Worm (Caenorhabditis elegans) whole organism, L4 larva: Measurements from ENCODE around the gene sri-24.
"Not testable (repeated sequence)": the region's sequence is repeated elsewhere in the genome, so short reads cannot be mapped to it uniquely, and the experiment has no call there.

Experiments
- R02D3.7 ChIP-seq: fragments of 150-350 bp; sonication (generic microtip); optimal IDR thresholded peaks from 3 replicates; lab custom pipeline; 2014; ENCODE audit warnings: missing biosample characterization, missing genetic modification characterization
- arid-1 ChIP-seq: fragments of 200-800 bp; sonication (Bioruptor generic); conservative IDR thresholded peaks from 2 replicates; pipeline ENCODE4 v1.3.6; 2022; ENCODE audit warnings: missing genetic modification reagents, missing genetic modification characterization, missing compliant biosample characterization
- dve-1 ChIP-seq: sonication (generic microtip); optimal IDR thresholded peaks from 2 replicates; lab custom pipeline; 2017; ENCODE audit warnings: antibody characterized with exemption, mild to moderate bottlenecking, missing genetic modification characterization, missing compliant biosample characterization; ENCODE audit not compliant: insufficient read depth
- lsy-2 ChIP-seq, 2 experiments: fragments of 150-350 bp in 1 of 2; sonication (generic microtip) in 1 of 2; optimal IDR thresholded peaks; 2 replicates each; lab custom pipeline; 2014 to 2017; ENCODE audit warnings: missing biosample characterization in 2 of 2, missing genetic modification characterization in 2 of 2
- mep-1 ChIP-seq: fragments of 150-350 bp; sonication (generic microtip); optimal IDR thresholded peaks from 3 replicates; lab custom pipeline; 2014; ENCODE audit warnings: missing biosample characterization, missing genetic modification characterization
- nhr-6 ChIP-seq: fragments of 150-350 bp; optimal IDR thresholded peaks from 2 replicates; lab custom pipeline; 2014; ENCODE audit warnings: missing biosample characterization, missing genetic modification characterization
- nhr-76 ChIP-seq: fragments of 150-350 bp; optimal IDR thresholded peaks from 2 replicates; lab custom pipeline; 2014; ENCODE audit warnings: missing biosample characterization, missing genetic modification characterization
- snpc-4 ChIP-seq: fragments of 150-350 bp; optimal IDR thresholded peaks from 2 replicates; lab custom pipeline; 2014; ENCODE audit warnings: missing biosample characterization, missing genetic modification characterization
- zag-1 ChIP-seq: fragments of 150-350 bp; optimal IDR thresholded peaks from 2 replicates; lab custom pipeline; 2014; ENCODE audit warnings: missing biosample characterization, missing genetic modification characterization
- ztf-11 ChIP-seq: fragments of 150-350 bp; optimal IDR thresholded peaks from 2 replicates; lab custom pipeline; 2014; ENCODE audit warnings: missing biosample characterization, missing genetic modification characterization

ce11 chrV:15168018-15168417, 44.0 kb upstream of the sri-24 start:
- not testable (repeated sequence) for TF ChIP-seq nhr-76 (tag; lab: Kevin White, UChicago); ztf-11 (tag; lab: Kevin White, UChicago); snpc-4; lsy-2 (tag; optimal IDR thresholded peaks at IDR 0.05; lab: Kevin White, UChicago); dve-1; R02D3.7 (tag; lab: Kevin White, UChicago); nhr-6 (tag; lab: Kevin White, UChicago); mep-1; arid-1 (GFP tag; lab: Robert Waterston, UW); zag-1 (tag; lab: Kevin White, UChicago)
